Worm (Caenorhabditis elegans): ENCODE measurements around the gene T28C12.1.

T28C12.1 gene

ce11 chrV:6361688-6362087 is 30.0 kb downstream of the T28C12.1 start:
- no peak for TF ChIP-seq ceh-8 (GFP tag; optimal IDR thresholded peaks at IDR 0.05)
- TF ChIP-seq pag-3 (tag; optimal IDR thresholded peaks at IDR 0.05; ENCODE audit: borderline replicate concordance, insufficient read depth) = no peak
- TF ChIP-seq aly-2 (tag; optimal IDR thresholded peaks at IDR 0.05) = no peak
- no peak for TF ChIP-seq unc-62 (GFP tag; optimal IDR thresholded peaks at IDR 0.05)
- no peak for TF ChIP-seq nhr-11 (tag; optimal IDR thresholded peaks at IDR 0.05)
- no peak for TF ChIP-seq C04F5.9 (tag; optimal IDR thresholded peaks at IDR 0.05)
- no peak for TF ChIP-seq nhr-90 (tag; optimal IDR thresholded peaks at IDR 0.05; ENCODE audit: poor library complexity)
- no peak for TF ChIP-seq ets-5 (GFP tag; IDR thresholded peaks at IDR 0.05)

ce11 chrV:6364806-6365205 is 33.1 kb downstream of the T28C12.1 start:
- TF ChIP-seq nhr-85 (tag) = no peak
- no peak for TF ChIP-seq nhr-28 (tag; optimal IDR thresholded peaks at IDR 0.05)
- TF ChIP-seq tbx-2 (tag; optimal IDR thresholded peaks at IDR 0.05) = no peak
- TF ChIP-seq pag-3 (tag; optimal IDR thresholded peaks at IDR 0.05; ENCODE audit: borderline replicate concordance, insufficient read depth) = no peak
- no peak for TF ChIP-seq lir-3 (tag; optimal IDR thresholded peaks at IDR 0.05; ENCODE audit: poor library complexity)
- TF ChIP-seq C04F5.9 (tag; optimal IDR thresholded peaks at IDR 0.05) = no peak

- TF ChIP-seq nhr-85 (tag) = peak; percentile 77
- TF ChIP-seq dpl-1 (GFP tag; optimal IDR thresholded peaks at IDR 0.05) = peak in 1 of 3 experiments; percentile 0
- TF ChIP-seq lin-14 (GFP tag; optimal IDR thresholded peaks at IDR 0.05) = peak; percentile 54
- TF ChIP-seq pqm-1 (tag; optimal IDR thresholded peaks at IDR 0.05) = no peak
- TF ChIP-seq isw-1 (GFP tag; IDR thresholded peaks at IDR 0.05) = no peak
- TF ChIP-seq blmp-1 (tag; optimal IDR thresholded peaks at IDR 0.05) = peak; percentile 90
- peak in 1 of 2 experiments; percentile 15 for TF ChIP-seq lin-35 (GFP tag; optimal IDR thresholded peaks at IDR 0.05)
- peak in 3 of 6 experiments; percentile 10 to 65 (median 27) for TF ChIP-seq elt-3 (tag; optimal IDR thresholded peaks at IDR 0.05)
- peak; percentile 74 for TF ChIP-seq nhr-20 (tag; optimal IDR thresholded peaks at IDR 0.05)
- TF ChIP-seq nhr-71 (tag; optimal IDR thresholded peaks at IDR 0.05) = peak; percentile 24
- TF ChIP-seq mep-1 (tag; optimal IDR thresholded peaks at IDR 0.05) = peak; percentile 31
- peak; percentile 41 for TF ChIP-seq snu-23 (GFP tag; optimal IDR thresholded peaks at IDR 0.05)
- TF ChIP-seq grh-1 (GFP tag; IDR thresholded peaks at IDR 0.05) = no peak
Measured at ce11 chrV:6365597-6365996, 33.9 kb downstream of the T28C12.1 start, which contains the start of gene cest-33. Gene cest-33 (minus strand): TSS chrV:6365671.

- TF ChIP-seq dpl-1 (GFP tag; optimal IDR thresholded peaks at IDR 0.05) (no peak), nhr-28 (tag; optimal IDR thresholded peaks at IDR 0.05) (no peak), nhr-20 (tag; optimal IDR thresholded peaks at IDR 0.05) (peak; percentile 14), lin-35 (GFP tag; optimal IDR thresholded peaks at IDR 0.05) (no peak)
Measured at ce11 chrV:6368494-6368893, 36.8 kb downstream of the T28C12.1 start.

ce11 chrV:6374844-6375243 is 43.1 kb downstream of the T28C12.1 start, which contains the start of gene F13H6.5:
Gene F13H6.5 (minus strand): TSS chrV:6374944.
- TF ChIP-seq nhr-28 (tag; optimal IDR thresholded peaks at IDR 0.05) = no peak
- TF ChIP-seq lsy-2 (tag; optimal IDR thresholded peaks at IDR 0.05) = no peak
- no peak for TF ChIP-seq jun-1 (tag; optimal IDR thresholded peaks at IDR 0.05)
- TF ChIP-seq skn-1 (tag; optimal IDR thresholded peaks at IDR 0.05) = no peak
- TF ChIP-seq ztf-4 (tag; optimal IDR thresholded peaks at IDR 0.05) = no peak
- TF ChIP-seq unc-86 (tag; optimal IDR thresholded peaks at IDR 0.05) = no peak

Measured in whole organism, L1 larva.